Fruit fly (Drosophila melanogaster) whole organism, pupa: ENCODE measurements around the gene CG11699.

ENCODE experiments used
- CG15710 ChIP-seq: fragments of 200-800 bp; sonication (Bioruptor generic); optimal IDR thresholded peaks from 2 replicates; lab custom pipeline; 2018; ENCODE audit warnings: missing biosample characterization, mild to moderate bottlenecking, missing genetic modification characterization, moderate library complexity
- CG17806 ChIP-seq: fragments of 200-800 bp; sonication (Bioruptor generic); optimal IDR thresholded peaks from 2 replicates; lab custom pipeline; 2018; ENCODE audit warnings: missing biosample characterization, mild to moderate bottlenecking, missing genetic modification characterization, moderate library complexity

DNA sequence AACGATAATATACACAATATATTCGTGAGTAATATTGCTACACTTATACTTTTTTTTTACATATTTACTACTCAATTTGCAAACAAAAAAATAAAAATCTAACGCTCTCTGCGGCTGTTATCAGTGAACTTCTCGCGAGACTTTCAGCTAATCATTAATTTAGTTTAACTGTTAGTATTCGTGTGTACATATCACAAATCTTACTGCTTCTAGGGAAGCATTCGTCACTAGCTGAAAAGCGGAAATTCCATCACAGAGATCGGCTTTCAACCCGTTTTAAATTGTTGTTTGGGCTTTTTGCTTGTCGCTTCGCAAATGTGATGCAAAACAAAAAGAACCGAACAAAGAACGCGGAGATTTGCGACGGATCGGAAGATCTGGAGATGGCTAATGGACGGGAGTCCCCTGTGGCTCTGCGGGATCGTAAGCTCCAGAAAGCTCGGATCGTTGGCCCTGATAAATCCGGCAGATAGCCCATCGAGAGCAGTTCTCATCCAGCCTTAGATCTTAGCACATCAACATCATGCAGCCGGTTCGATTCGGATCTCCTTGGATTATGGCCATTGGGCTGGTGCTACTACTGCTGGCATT is 8.9 kb upstream of the CG11699 start, which contains the start of gene PGRP-SA:
- no peak for TF ChIP-seq CG15710
- TF ChIP-seq CG17806 = no peak
